Worm (Caenorhabditis elegans) whole organism, L4 larva: ENCODE measurements around the gene osm-9.

ENCODE experiments used
- T26A8.4 ChIP-seq: fragments of 200-800 bp; sonication (Bioruptor generic); IDR thresholded peaks from 2 replicates; pipeline ENCODE4 v1.3.6; 2022; ENCODE audit warnings: missing genetic modification characterization, missing compliant biosample characterization
- hmg-1.1 ChIP-seq: fragments of 200-800 bp; sonication (Bioruptor generic); IDR thresholded peaks from 2 replicates; pipeline ENCODE4 v1.3.6; 2022; ENCODE audit warnings: missing genetic modification reagents, missing genetic modification characterization, missing compliant biosample characterization
- lim-7 ChIP-seq: fragments of 200-800 bp; sonication (Bioruptor generic); IDR thresholded peaks from 2 replicates; pipeline ENCODE4 v1.3.6; 2022; ENCODE audit warnings: missing genetic modification characterization, missing compliant biosample characterization
- mep-1 ChIP-seq: fragments of 150-350 bp; sonication (generic microtip); optimal IDR thresholded peaks from 3 replicates; lab custom pipeline; 2014; ENCODE audit warnings: missing biosample characterization, missing genetic modification characterization
- nhr-25 ChIP-seq: sonication (generic microtip); optimal IDR thresholded peaks from 2 replicates; lab custom pipeline; 2017; ENCODE audit warnings: missing genetic modification characterization, mild to moderate bottlenecking, missing compliant biosample characterization, antibody characterized with exemption, moderate library complexity, borderline replicate concordance; ENCODE audit not compliant: insufficient read depth
- nhr-77 ChIP-seq: fragments of 150-350 bp; optimal IDR thresholded peaks from 2 replicates; lab custom pipeline; 2014; ENCODE audit warnings: missing biosample characterization, missing genetic modification characterization
- pha-4 ChIP-seq, 2 experiments: fragments of 150-350 bp in 1 of 2; fragments of 200-800 bp in 1 of 2; sonication (Bioruptor generic) in 1 of 2; IDR thresholded peaks in 1 of 2; optimal IDR thresholded peaks in 1 of 2; 2 replicates each; pipeline versions ENCODE4 v1.3.6 to Lab custom; 2014 to 2022; ENCODE audit warnings: missing genetic modification characterization in 2 of 2, missing genetic modification reagents in 2 of 2, missing biosample characterization in 1 of 2, missing compliant biosample characterization in 1 of 2
- php-3 ChIP-seq: fragments of 200-800 bp; sonication (Bioruptor generic); IDR thresholded peaks from 2 replicates; pipeline ENCODE4 v1.3.6; 2022; ENCODE audit warnings: missing genetic modification reagents, missing genetic modification characterization, missing compliant biosample characterization
- pqm-1 ChIP-seq: sonication (generic microtip); optimal IDR thresholded peaks from 2 replicates; lab custom pipeline; 2017; ENCODE audit warnings: missing biosample characterization, missing genetic modification characterization
- spr-3 ChIP-seq: fragments of 200-800 bp; sonication (Bioruptor generic); optimal IDR thresholded peaks from 2 replicates; lab custom pipeline; 2018; ENCODE audit warnings: mild to moderate bottlenecking, missing genetic modification characterization, missing compliant biosample characterization
- unc-39 ChIP-seq: sonication (generic microtip); optimal IDR thresholded peaks from 2 replicates; lab custom pipeline; 2017; ENCODE audit warnings: missing biosample characterization, missing genetic modification characterization
- ztf-11 ChIP-seq: fragments of 150-350 bp; optimal IDR thresholded peaks from 2 replicates; lab custom pipeline; 2014; ENCODE audit warnings: missing biosample characterization, missing genetic modification characterization

ce11 chrIV:3559201-3559600 lies 2.0 kb upstream of the osm-9 start:
- TF ChIP-seq nhr-77 (tag; lab: Kevin White, UChicago) (no peak), hmg-1.1 (no peak), php-3 (no peak), T26A8.4 (no peak), ztf-11 (tag; lab: Kevin White, UChicago) (no peak), unc-39 (tag; lab: Kevin White, UChicago) (no peak), pha-4 (GFP tag; IDR thresholded peaks at IDR 0.05; lab: Robert Waterston, UW) (no peak), pha-4 (tag; optimal IDR thresholded peaks at IDR 0.05; lab: Kevin White, UChicago) (no peak), lim-7 (GFP tag; lab: Robert Waterston, UW) (no peak), pqm-1 (tag; lab: Kevin White, UChicago) (no peak), nhr-25 (tag; lab: Kevin White, UChicago) (no peak), mep-1 (tag; lab: Kevin White, UChicago) (no peak), spr-3 (GFP tag; lab: Kevin White, UChicago) (no peak)
